Fruit fly (Drosophila melanogaster): Measurements from ENCODE around the gene RpS19a.

Gene RpS19a

dm6 chrX:16651625-16652024 is 13.9 kb downstream of the RpS19a start:
- TF ChIP-seq CG6175 (GFP tag; IDR thresholded peaks at IDR 0.05) (no peak), CG17568 (GFP tag; optimal IDR thresholded peaks at IDR 0.05) (no peak), CG18599 (GFP tag; optimal IDR thresholded peaks at IDR 0.05) (no peak), pfk (GFP tag; optimal IDR thresholded peaks at IDR 0.05) (no peak), vfl (GFP tag; optimal IDR thresholded peaks at IDR 0.05) (no peak)

- TF ChIP-seq CG10267 (tag; optimal IDR thresholded peaks at IDR 0.05) (peak; percentile 57), CG13287 (GFP tag; IDR thresholded peaks at IDR 0.05; ENCODE audit: partially characterized antibody) (peak; percentile 74), CG15601 (tag; optimal IDR thresholded peaks at IDR 0.05) (peak; percentile 77), H2.0 (GFP tag; IDR thresholded peaks at IDR 0.05) (no peak), repo (GFP tag; optimal IDR thresholded peaks at IDR 0.05) (no peak), CG2712 (tag; optimal IDR thresholded peaks at IDR 0.05) (peak; percentile 33), CG31388 (GFP tag; optimal IDR thresholded peaks at IDR 0.05) (no peak), sens (GFP tag) (peak; percentile 54), gro (GFP tag; optimal IDR thresholded peaks at IDR 0.05) (no peak), br (optimal IDR thresholded peaks at IDR 0.05) (no peak), en (GFP tag; optimal IDR thresholded peaks at IDR 0.05) (no peak), Doc3 (GFP tag; IDR thresholded peaks at IDR 0.05; ENCODE audit: partially characterized antibody) (peak; percentile 64), Sry-δ (GFP tag; optimal IDR thresholded peaks at IDR 0.05) (peak; percentile 65), CG11504 (tag; optimal IDR thresholded peaks at IDR 0.05) (peak; percentile 24), bbx (GFP tag; IDR thresholded peaks at IDR 0.05; ENCODE audit: partially characterized antibody) (peak; percentile 62), CG4617 (GFP tag; optimal IDR thresholded peaks at IDR 0.05; ENCODE audit: borderline replicate concordance) (peak; percentile 14), Oaz (GFP tag; IDR thresholded peaks at IDR 0.05) (no peak), Scr (GFP tag; IDR thresholded peaks at IDR 0.05; ENCODE audit: partially characterized antibody) (peak; percentile 79), sd (tag; optimal IDR thresholded peaks at IDR 0.05) (peak; percentile 39), CG17612 (GFP tag; IDR thresholded peaks at IDR 0.05) (no peak), CG14050 (GFP tag; IDR thresholded peaks at IDR 0.05) (no peak), pho (GFP tag; optimal IDR thresholded peaks at IDR 0.05) (no peak), amos (GFP tag; IDR thresholded peaks at IDR 0.05; ENCODE audit: partially characterized antibody) (peak; percentile 71), CG31441 (GFP tag; IDR thresholded peaks at IDR 0.05) (peak; percentile 24; the same call in 1 of the 2 replicates), HLH4C (GFP tag; IDR thresholded peaks at IDR 0.05; ENCODE audit: partially characterized antibody) (peak; percentile 63), CG7963 (GFP tag; IDR thresholded peaks at IDR 0.05; ENCODE audit: partially characterized antibody) (no peak), E2f2 (GFP tag; IDR thresholded peaks at IDR 0.05) (peak; percentile 79), Sin3A (optimal IDR thresholded peaks at IDR 0.05) (peak; percentile 88), hbn (GFP tag; IDR thresholded peaks at IDR 0.05; ENCODE audit: partially characterized antibody) (peak; percentile 65), Bgb (GFP tag; IDR thresholded peaks at IDR 0.05; ENCODE audit: partially characterized antibody) (peak; percentile 65), MBD-R2 (GFP tag; IDR thresholded peaks at IDR 0.05) (peak; percentile 55; the same call in 1 of the 2 replicates), CG8478 (optimal IDR thresholded peaks at IDR 0.05) (peak; percentile 60), p53 (GFP tag; optimal IDR thresholded peaks at IDR 0.05) (peak; percentile 72), CG17186 (GFP tag; optimal IDR thresholded peaks at IDR 0.05) (peak; percentile 28), CG4328 (GFP tag; optimal IDR thresholded peaks at IDR 0.05) (no peak), Hr39 (optimal IDR thresholded peaks at IDR 0.05) (no peak), CG11560 (tag; IDR thresholded peaks at IDR 0.05) (peak; percentile 91), Dp (GFP tag; optimal IDR thresholded peaks at IDR 0.05) (peak; percentile 75), TFAM (GFP tag; optimal IDR thresholded peaks at IDR 0.05) (no peak), HmgZ (tag; optimal IDR thresholded peaks at IDR 0.05) (peak; percentile 40), tna (GFP tag; IDR thresholded peaks at IDR 0.05; ENCODE audit: partially characterized antibody) (0 out of 2 replicates have a peak, but pooled peaks have one; percentile 14), unc-4 (GFP tag; IDR thresholded peaks at IDR 0.05; ENCODE audit: partially characterized antibody) (peak; percentile 71), CG6791 (GFP tag; IDR thresholded peaks at IDR 0.05; ENCODE audit: partially characterized antibody) (peak; percentile 43; the same call in 1 of the 3 replicates), ems (GFP tag; optimal IDR thresholded peaks at IDR 0.05) (no peak)
Observed at dm6 chrX:16654931-16655409, 17.3 kb downstream of the RpS19a start, which contains the start of the genes Nemp and r. TSS of gene Nemp (minus strand) at chrX:16655015. TSS of gene r (plus strand) at chrX:16655359.
